Fruit fly (Drosophila melanogaster) whole organism, embryonic: Measurements from ENCODE around the gene cno.

Experiments
- Awh ChIP-seq: fragments of 200-800 bp; sonication (Bioruptor generic); IDR thresholded peaks from 2 replicates; pipeline ENCODE4, ENCODE4 v1.3.6; 2022; ENCODE audit warnings: missing biosample characterization, missing genetic modification characterization
- B-H2 ChIP-seq: fragments of 200-800 bp; sonication (Bioruptor generic); optimal IDR thresholded peaks from 2 replicates; lab custom pipeline; 2018; ENCODE audit warnings: missing biosample characterization, mild to moderate bottlenecking, missing genetic modification characterization
- Blimp-1 ChIP-seq: fragments of 200-800 bp; sonication (Bioruptor generic); optimal IDR thresholded peaks from 3 replicates; lab custom pipeline; 2018; ENCODE audit warnings: missing biosample characterization, missing genetic modification characterization, mild to moderate bottlenecking, moderate library complexity, missing genetic modification reagents
- BtbVII ChIP-seq: fragments of 200-800 bp; sonication (Bioruptor generic); optimal IDR thresholded peaks from 3 replicates; lab custom pipeline; 2017; ENCODE audit warnings: missing biosample characterization, mild to moderate bottlenecking, missing genetic modification characterization
- Bteb2 ChIP-seq: fragments of 200-800 bp; sonication (Bioruptor generic); optimal IDR thresholded peaks from 2 replicates; lab custom pipeline; 2016; ENCODE audit warnings: missing biosample characterization, missing genetic modification characterization
- CG10543 ChIP-seq: fragments of 200-800 bp; sonication (Bioruptor generic); optimal IDR thresholded peaks from 3 replicates; lab custom pipeline; 2017; ENCODE audit warnings: missing biosample characterization, mild to moderate bottlenecking, missing genetic modification characterization, moderate library complexity
- CG10959 ChIP-seq: fragments of 200-800 bp; sonication (Bioruptor generic); IDR thresholded peaks from 2 replicates; pipeline ENCODE4 v1.3.6; 2022; ENCODE audit warnings: missing biosample characterization, missing genetic modification characterization
- CG11504 ChIP-seq: fragments of 200-800 bp; sonication (Bioruptor generic); optimal IDR thresholded peaks from 3 replicates; lab custom pipeline; 2019; ENCODE audit warnings: missing biosample characterization, mild to moderate bottlenecking, missing genetic modification characterization, moderate library complexity
- CG12219 ChIP-seq: fragments of 200-800 bp; sonication (Bioruptor generic); optimal IDR thresholded peaks from 3 replicates; lab custom pipeline; 2018; ENCODE audit warnings: missing biosample characterization, mild to moderate bottlenecking, missing genetic modification characterization
- CG12659 ChIP-seq: fragments of 200-800 bp; sonication (Bioruptor generic); optimal IDR thresholded peaks from 3 replicates; lab custom pipeline; 2017; ENCODE audit warnings: mild to moderate bottlenecking, missing biosample characterization, missing genetic modification reagents, missing genetic modification characterization
- CG13123 ChIP-seq: fragments of 200-800 bp; sonication (Bioruptor generic); optimal IDR thresholded peaks from 2 replicates; lab custom pipeline; 2016; ENCODE audit warnings: missing biosample characterization, missing genetic modification characterization
- CG15514 ChIP-seq: fragments of 200-800 bp; sonication (Bioruptor generic); optimal IDR thresholded peaks from 3 replicates; lab custom pipeline; 2017; ENCODE audit warnings: missing biosample characterization, missing genetic modification characterization, mild to moderate bottlenecking, moderate library complexity, missing genetic modification reagents
- CG16863 ChIP-seq: fragments of 200-800 bp; sonication (Bioruptor generic); optimal IDR thresholded peaks from 3 replicates; lab custom pipeline; 2016; ENCODE audit warnings: missing biosample characterization, missing genetic modification characterization
- CG2202 ChIP-seq: fragments of 200-800 bp; sonication (Bioruptor generic); optimal IDR thresholded peaks from 2 replicates; lab custom pipeline; 2018; ENCODE audit warnings: missing biosample characterization, mild to moderate bottlenecking, missing genetic modification characterization
- CG2678 ChIP-seq: fragments of 200-800 bp; sonication (Bioruptor generic); optimal IDR thresholded peaks from 3 replicates; lab custom pipeline; 2019; ENCODE audit warnings: missing biosample characterization, mild to moderate bottlenecking, missing genetic modification characterization, moderate library complexity
- CG2889 ChIP-seq: fragments of 200-800 bp; sonication (Bioruptor generic); IDR thresholded peaks from 3 replicates; pipeline ENCODE4 v1.3.6; 2022; ENCODE audit warnings: missing biosample characterization, missing genetic modification characterization
- CG3726 ChIP-seq: fragments of 200-800 bp; sonication (Bioruptor generic); IDR thresholded peaks from 3 replicates; pipeline ENCODE4, ENCODE4 v1.3.6; 2022; ENCODE audit warnings: missing biosample characterization, missing genetic modification characterization
- CG6254 ChIP-seq: fragments of 200-800 bp; sonication (Bioruptor generic); optimal IDR thresholded peaks from 3 replicates; lab custom pipeline; 2017; ENCODE audit warnings: mild to moderate bottlenecking, missing biosample characterization, missing genetic modification reagents, missing genetic modification characterization
- CG6813 ChIP-seq: fragments of 200-800 bp; sonication (Bioruptor generic); optimal IDR thresholded peaks from 2 replicates; lab custom pipeline; 2017; ENCODE audit warnings: missing biosample characterization, missing genetic modification characterization, mild to moderate bottlenecking, moderate library complexity, missing genetic modification reagents
- CG8359 ChIP-seq: fragments of 200-800 bp; sonication (Bioruptor generic); optimal IDR thresholded peaks from 2 replicates; lab custom pipeline; 2017; ENCODE audit warnings: missing biosample characterization, mild to moderate bottlenecking, missing genetic modification characterization, borderline replicate concordance
- CG9437 ChIP-seq: fragments of 200-800 bp; sonication (Bioruptor generic); optimal IDR thresholded peaks from 2 replicates; lab custom pipeline; 2018; ENCODE audit warnings: missing biosample characterization, mild to moderate bottlenecking, missing genetic modification characterization
- CG9609 ChIP-seq: fragments of 200-800 bp; sonication (Bioruptor generic); optimal IDR thresholded peaks from 3 replicates; lab custom pipeline; 2016; ENCODE audit warnings: missing biosample characterization, missing genetic modification characterization
- CkIIα-i1 ChIP-seq: fragments of 200-800 bp; sonication (Bioruptor generic); IDR thresholded peaks from 2 replicates; pipeline ENCODE4 v1.3.6; 2022; ENCODE audit warnings: missing biosample characterization, missing genetic modification characterization
- Fer1 ChIP-seq: fragments of 200-800 bp; sonication (Bioruptor generic); optimal IDR thresholded peaks from 2 replicates; lab custom pipeline; 2017; ENCODE audit warnings: missing biosample characterization, mild to moderate bottlenecking, missing genetic modification characterization
- HLHmδ ChIP-seq: fragments of 200-800 bp; sonication (Bioruptor generic); optimal IDR thresholded peaks from 2 replicates; lab custom pipeline; 2018; ENCODE audit warnings: missing biosample characterization, mild to moderate bottlenecking, missing genetic modification characterization, moderate library complexity
- PHDP ChIP-seq: fragments of 200-800 bp; sonication (Bioruptor generic); optimal IDR thresholded peaks from 3 replicates; lab custom pipeline; 2018; ENCODE audit warnings: missing biosample characterization, mild to moderate bottlenecking, missing genetic modification characterization, moderate library complexity
- Stat92E ChIP-seq, 3 experiments: fragments of >200 bp in 2 of 3; fragments of 200-800 bp in 1 of 3; sonication (Bioruptor generic) in 1 of 3; optimal IDR thresholded peaks; 2 replicates each; lab custom pipeline; 2017 to 2019; ENCODE audit warnings: missing biosample characterization in 3 of 3, missing genetic modification characterization in 3 of 3, mild to moderate bottlenecking in 1 of 3, moderate library complexity in 1 of 3
- Vsx1 ChIP-seq: fragments of 200-800 bp; sonication (Bioruptor generic); optimal IDR thresholded peaks from 2 replicates; lab custom pipeline; 2017; ENCODE audit warnings: missing biosample characterization, mild to moderate bottlenecking, missing genetic modification characterization, missing genetic modification reagents
- amos ChIP-seq: fragments of 200-800 bp; sonication (Bioruptor generic); IDR thresholded peaks from 2 replicates; pipeline ENCODE4 v1.3.6; 2022; ENCODE audit warnings: missing biosample characterization, missing genetic modification characterization; ENCODE audit not compliant: partially characterized antibody
- bigmax ChIP-seq: fragments of 200-800 bp; sonication (Bioruptor generic); optimal IDR thresholded peaks from 2 replicates; lab custom pipeline; 2018; ENCODE audit warnings: missing biosample characterization, mild to moderate bottlenecking, missing genetic modification characterization
- bowl ChIP-seq: fragments of 200-800 bp; sonication (Bioruptor generic); IDR thresholded peaks from 2 replicates; pipeline ENCODE4 v1.3.6; 2022; ENCODE audit warnings: missing biosample characterization, missing genetic modification characterization
- btn ChIP-seq: fragments of 200-800 bp; sonication (Bioruptor generic); optimal IDR thresholded peaks from 2 replicates; lab custom pipeline; 2016; ENCODE audit warnings: missing biosample characterization, missing genetic modification characterization
- caup ChIP-seq: fragments of 200-800 bp; sonication (Bioruptor generic); optimal IDR thresholded peaks from 3 replicates; lab custom pipeline; 2017; ENCODE audit warnings: missing biosample characterization, mild to moderate bottlenecking, missing genetic modification characterization, moderate library complexity; ENCODE audit not compliant: severe bottlenecking
- cg ChIP-seq: fragments of 200-800 bp; sonication (Bioruptor generic); optimal IDR thresholded peaks from 3 replicates; lab custom pipeline; 2019; ENCODE audit warnings: missing biosample characterization, mild to moderate bottlenecking, missing genetic modification characterization, moderate library complexity
- crol ChIP-seq: fragments of 200-800 bp; sonication (Bioruptor generic); IDR thresholded peaks from 2 replicates; pipeline ENCODE4 v1.3.6; 2022; ENCODE audit warnings: missing biosample characterization, missing genetic modification characterization
- dati ChIP-seq: fragments of 200-800 bp; sonication (Bioruptor generic); IDR thresholded peaks from 2 replicates; pipeline ENCODE4 v1.3.6; 2022; ENCODE audit warnings: missing biosample characterization, missing genetic modification characterization
- eve ChIP-seq, 2 experiments: fragments of >200 bp; optimal IDR thresholded peaks; 2 replicates each; lab custom pipeline; 2017; ENCODE audit warnings: missing biosample characterization in 2 of 2, missing genetic modification characterization in 2 of 2
- fd3F ChIP-seq: fragments of 200-800 bp; sonication (Bioruptor generic); optimal IDR thresholded peaks from 2 replicates; lab custom pipeline; 2018; ENCODE audit warnings: missing biosample characterization, mild to moderate bottlenecking, missing genetic modification characterization, moderate library complexity
- knrl ChIP-seq: fragments of 200-800 bp; sonication (Bioruptor generic); IDR thresholded peaks from 3 replicates; pipeline ENCODE4 v1.3.6; 2022; ENCODE audit warnings: missing biosample characterization, missing genetic modification characterization; ENCODE audit not compliant: partially characterized antibody
- lola ChIP-seq, 3 experiments: fragments of >200 bp in 2 of 3; fragments of 200-800 bp in 1 of 3; sonication (Bioruptor generic) in 1 of 3; optimal IDR thresholded peaks; 2 replicates each; lab custom pipeline; 2017 to 2019; ENCODE audit warnings: missing biosample characterization in 3 of 3, missing genetic modification characterization in 3 of 3, mild to moderate bottlenecking in 1 of 3, moderate library complexity in 1 of 3
- mirr ChIP-seq: fragments of 200-800 bp; sonication (Bioruptor generic); optimal IDR thresholded peaks from 3 replicates; lab custom pipeline; 2018; ENCODE audit warnings: missing biosample characterization, mild to moderate bottlenecking, missing genetic modification characterization
- nmo ChIP-seq: fragments of 200-800 bp; sonication (Bioruptor generic); optimal IDR thresholded peaks from 2 replicates; lab custom pipeline; 2018; ENCODE audit warnings: missing biosample characterization, mild to moderate bottlenecking, missing genetic modification characterization, moderate library complexity
- p53 ChIP-seq: fragments of 200-800 bp; sonication (Bioruptor generic); optimal IDR thresholded peaks from 2 replicates; lab custom pipeline; 2016; ENCODE audit warnings: missing biosample characterization, missing genetic modification characterization
- pita ChIP-seq: fragments of 200-800 bp; sonication (Bioruptor generic); optimal IDR thresholded peaks from 2 replicates; lab custom pipeline; 2017; ENCODE audit warnings: missing biosample characterization, mild to moderate bottlenecking, missing genetic modification characterization
- pnt ChIP-seq: fragments of 200-800 bp; sonication (Bioruptor generic); optimal IDR thresholded peaks from 3 replicates; lab custom pipeline; 2016; ENCODE audit warnings: missing biosample characterization, missing genetic modification characterization
- pros ChIP-seq: fragments of 200-800 bp; sonication (Bioruptor generic); optimal IDR thresholded peaks from 3 replicates; lab custom pipeline; 2019; ENCODE audit warnings: missing biosample characterization, mild to moderate bottlenecking, missing genetic modification characterization, moderate library complexity
- scrt ChIP-seq: fragments of 200-800 bp; sonication (Bioruptor generic); optimal IDR thresholded peaks from 2 replicates; lab custom pipeline; 2018; ENCODE audit warnings: missing biosample characterization, mild to moderate bottlenecking, missing genetic modification characterization, moderate library complexity
- sd ChIP-seq: fragments of 200-800 bp; sonication (Bioruptor generic); optimal IDR thresholded peaks from 3 replicates; lab custom pipeline; 2018; ENCODE audit warnings: missing biosample characterization, mild to moderate bottlenecking, missing genetic modification characterization, moderate library complexity
- sens ChIP-seq: fragments of 200-800 bp; sonication (Bioruptor generic); peaks from one replicate; lab custom pipeline; 2016; ENCODE audit warnings: missing biosample characterization, missing genetic modification characterization
- sna ChIP-seq: fragments of 200-800 bp; sonication (Bioruptor generic); IDR thresholded peaks from 2 replicates; pipeline ENCODE4 v1.3.6; 2022; ENCODE audit warnings: missing biosample characterization, missing genetic modification characterization; ENCODE audit not compliant: partially characterized antibody
- tx ChIP-seq: fragments of 200-800 bp; sonication (Bioruptor generic); optimal IDR thresholded peaks from 2 replicates; lab custom pipeline; 2016; ENCODE audit warnings: missing biosample characterization, missing genetic modification characterization
- zf30C ChIP-seq: fragments of 200-800 bp; sonication (Bioruptor generic); optimal IDR thresholded peaks from 3 replicates; lab custom pipeline; 2018; ENCODE audit warnings: missing biosample characterization, mild to moderate bottlenecking, missing genetic modification characterization

The cno gene

DNA sequence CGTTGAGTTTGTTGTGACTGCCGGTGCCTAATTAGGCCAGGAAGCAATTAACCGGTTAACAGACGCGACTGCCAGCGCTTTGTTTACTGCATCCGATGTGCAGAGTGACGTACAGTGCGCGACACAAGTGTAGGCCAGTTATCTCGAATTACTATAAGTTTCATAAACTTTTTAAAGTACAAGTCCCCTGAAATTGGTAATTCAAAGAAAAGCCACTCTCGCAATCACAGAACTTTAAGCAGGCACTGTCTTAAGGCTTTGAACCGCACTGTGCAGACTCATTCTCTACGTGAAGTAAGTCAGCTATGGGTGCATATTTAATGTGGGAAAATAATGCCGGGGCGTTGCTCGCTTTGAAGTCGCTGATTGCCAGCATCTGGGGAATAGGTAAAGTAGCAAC is 7.8 kb downstream of the cno start (continued):
- TF ChIP-seq B-H2 (GFP tag; lab: Kevin White, UChicago) (no peak), cg (no peak), CG12219 (GFP tag; lab: Kevin White, UChicago) (peak; percentile 11), Bteb2 (no peak), CG3726 (GFP tag; lab: Robert Waterston, UW) (0 out of 3 replicates have a peak, but pooled peaks have one; percentile 21), pnt (no peak), CG15514 (GFP tag; lab: Kevin White, UChicago) (no peak), caup (GFP tag; lab: Kevin White, UChicago) (no peak), knrl (no peak), CG9437 (GFP tag; lab: Kevin White, UChicago) (peak; percentile 13), HLHmδ (no peak), bowl (no peak), sna (GFP tag; lab: Robert Waterston, UW) (no peak), CG13123 (GFP tag; lab: Kevin White, UChicago) (no peak), tx (GFP tag; lab: Kevin White, UChicago) (no peak), fd3F (GFP tag; lab: Kevin White, UChicago) (no peak), CG10543 (GFP tag; lab: Kevin White, UChicago) (no peak), lola (GFP tag; optimal IDR thresholded peaks at IDR 0.05; lab: Kevin White, UChicago) (peak in 1 of 3 experiments; percentile 9), CG9609 (GFP tag; lab: Kevin White, UChicago) (peak; percentile 21), CG2202 (no peak), btn (no peak), dati (GFP tag; lab: Robert Waterston, UW) (no peak), CG16863 (GFP tag; lab: Kevin White, UChicago) (no peak), Stat92E (GFP tag; optimal IDR thresholded peaks at IDR 0.05; lab: Kevin White, UChicago) (peak in 1 of 3 experiments; percentile 0), CG6254 (GFP tag; lab: Kevin White, UChicago) (peak; percentile 41), CG11504 (tag; lab: Kevin White, UChicago) (peak; percentile 65), CG8359 (GFP tag; lab: Kevin White, UChicago) (no peak), CkIIα-i1 (no peak), Vsx1 (no peak), CG6813 (GFP tag; lab: Kevin White, UChicago) (no peak), Fer1 (no peak), p53 (no peak), CG2889 (GFP tag; lab: Robert Waterston, UW) (no peak), amos (no peak), CG10959 (no peak)

- no peak for TF ChIP-seq CG12659 (GFP tag; lab: Kevin White, UChicago)
- TF ChIP-seq bowl: no peak
- peak; percentile 69 for TF ChIP-seq Blimp-1
- TF ChIP-seq scrt (GFP tag; lab: Kevin White, UChicago): peak; percentile 1
- TF ChIP-seq eve (GFP tag; optimal IDR thresholded peaks at IDR 0.05; lab: Kevin White, UChicago): peak in 1 of 2 experiments; percentile 49
- TF ChIP-seq mirr (GFP tag; lab: Kevin White, UChicago): peak; percentile 19
- peak; percentile 5 for TF ChIP-seq BtbVII (GFP tag; lab: Kevin White, UChicago)
- no peak for TF ChIP-seq nmo (GFP tag; lab: Kevin White, UChicago)
- TF ChIP-seq pita: no peak
- peak; percentile 90 for TF ChIP-seq Awh (GFP tag; lab: Robert Waterston, UW)
- no peak for TF ChIP-seq zf30C (GFP tag; lab: Kevin White, UChicago)
- peak; percentile 22 for TF ChIP-seq sd (tag; lab: Kevin White, UChicago)
- no peak for TF ChIP-seq pros (GFP tag; lab: Kevin White, UChicago)
- peak; percentile 7 for TF ChIP-seq CG2678
- peak; percentile 5 for TF ChIP-seq caup (GFP tag; lab: Kevin White, UChicago)
- peak; percentile 58 for TF ChIP-seq sens (GFP tag; lab: Kevin White, UChicago)
- no peak for TF ChIP-seq bigmax (GFP tag; lab: Kevin White, UChicago)
- peak; percentile 14 for TF ChIP-seq PHDP (tag; lab: Kevin White, UChicago)
- TF ChIP-seq crol (GFP tag; lab: Robert Waterston, UW): no peak
Measured at dm6 chr3R:5208115-5208365, 9.2 kb downstream of the cno start.
